Fruit fly (Drosophila melanogaster) whole organism, embryonic: ENCODE data around the gene CG12182.

Experiments
- Bdp1 ChIP-seq: fragments of 200-800 bp; sonication (Bioruptor generic); optimal IDR thresholded peaks from 3 replicates; lab custom pipeline; 2016; ENCODE audit warnings: missing biosample characterization, missing genetic modification characterization
- CG10267 ChIP-seq: fragments of 200-800 bp; sonication (Bioruptor generic); optimal IDR thresholded peaks from 2 replicates; lab custom pipeline; 2018; ENCODE audit warnings: missing biosample characterization, mild to moderate bottlenecking, missing genetic modification characterization, moderate library complexity
- CG10321 ChIP-seq: fragments of 200-800 bp; sonication (Bioruptor generic); IDR thresholded peaks from 2 replicates; pipeline ENCODE4 v1.3.6; 2022; ENCODE audit warnings: missing biosample characterization, missing genetic modification characterization
- CG10959 ChIP-seq: fragments of 200-800 bp; sonication (Bioruptor generic); IDR thresholded peaks from 2 replicates; pipeline ENCODE4 v1.3.6; 2022; ENCODE audit warnings: missing biosample characterization, missing genetic modification characterization
- CG12219 ChIP-seq: fragments of 200-800 bp; sonication (Bioruptor generic); optimal IDR thresholded peaks from 3 replicates; lab custom pipeline; 2018; ENCODE audit warnings: missing biosample characterization, mild to moderate bottlenecking, missing genetic modification characterization
- CG12744 ChIP-seq: fragments of 200-800 bp; sonication (Bioruptor generic); optimal IDR thresholded peaks from 2 replicates; lab custom pipeline; 2016; ENCODE audit warnings: missing biosample characterization, missing genetic modification characterization
- CG13123 ChIP-seq: fragments of 200-800 bp; sonication (Bioruptor generic); optimal IDR thresholded peaks from 2 replicates; lab custom pipeline; 2016; ENCODE audit warnings: missing biosample characterization, missing genetic modification characterization
- CG15601 ChIP-seq: fragments of 200-800 bp; sonication (Bioruptor generic); optimal IDR thresholded peaks from 3 replicates; lab custom pipeline; 2019; ENCODE audit warnings: missing biosample characterization, mild to moderate bottlenecking, missing genetic modification characterization, moderate library complexity
- CG1603 ChIP-seq: fragments of 200-800 bp; sonication (Bioruptor generic); optimal IDR thresholded peaks from 2 replicates; lab custom pipeline; 2019; ENCODE audit warnings: missing biosample characterization, mild to moderate bottlenecking, missing genetic modification characterization, moderate library complexity
- CG16779 ChIP-seq: fragments of 200-800 bp; sonication (Bioruptor generic); IDR thresholded peaks from 2 replicates; pipeline ENCODE4 v1.3.6; 2022; ENCODE audit warnings: missing biosample characterization, missing genetic modification characterization
- CG17359 ChIP-seq: fragments of 200-800 bp; sonication (Bioruptor generic); optimal IDR thresholded peaks from 3 replicates; lab custom pipeline; 2018; ENCODE audit warnings: missing biosample characterization, mild to moderate bottlenecking, missing genetic modification characterization, moderate library complexity
- CG18011 ChIP-seq: fragments of 200-800 bp; sonication (Bioruptor generic); optimal IDR thresholded peaks from 2 replicates; lab custom pipeline; 2017; ENCODE audit warnings: missing biosample characterization, missing genetic modification characterization, mild to moderate bottlenecking, moderate library complexity, missing genotype
- CG18599 ChIP-seq: fragments of 200-800 bp; sonication (Bioruptor generic); optimal IDR thresholded peaks from 3 replicates; lab custom pipeline; 2017; ENCODE audit warnings: missing biosample characterization, missing genetic modification characterization, mild to moderate bottlenecking, moderate library complexity, missing genetic modification reagents
- CG2199 ChIP-seq: fragments of 200-800 bp; sonication (Bioruptor generic); IDR thresholded peaks from 3 replicates; pipeline ENCODE4 v1.3.6; 2022; ENCODE audit warnings: missing biosample characterization, missing genetic modification characterization
- CG31365 ChIP-seq: fragments of 200-800 bp; sonication (Bioruptor generic); optimal IDR thresholded peaks from 2 replicates; lab custom pipeline; 2018; ENCODE audit warnings: missing biosample characterization, mild to moderate bottlenecking, missing genetic modification characterization
- CG5953 ChIP-seq: fragments of 200-800 bp; sonication (Bioruptor generic); IDR thresholded peaks from 2 replicates; pipeline ENCODE4 v1.3.6; 2022; ENCODE audit warnings: missing biosample characterization, missing genetic modification characterization
- CG7839 ChIP-seq: fragments of 200-800 bp; sonication (Bioruptor generic); optimal IDR thresholded peaks from 3 replicates; lab custom pipeline; 2018; ENCODE audit warnings: missing biosample characterization, mild to moderate bottlenecking, missing genetic modification characterization, moderate library complexity
- CG7928 ChIP-seq: fragments of 200-800 bp; sonication (Bioruptor generic); optimal IDR thresholded peaks from 2 replicates; lab custom pipeline; 2017; ENCODE audit warnings: missing biosample characterization, mild to moderate bottlenecking, missing genetic modification characterization
- CG8089 ChIP-seq: fragments of 200-800 bp; sonication (Bioruptor generic); optimal IDR thresholded peaks from 3 replicates; lab custom pipeline; 2016; ENCODE audit warnings: missing biosample characterization, missing genetic modification characterization
- CG8944 ChIP-seq: fragments of 200-800 bp; sonication (Bioruptor generic); optimal IDR thresholded peaks from 3 replicates; lab custom pipeline; 2016; ENCODE audit warnings: missing biosample characterization, missing genetic modification characterization
- Dbx ChIP-seq: fragments of 200-800 bp; sonication (Bioruptor generic); IDR thresholded peaks from 3 replicates; pipeline ENCODE4 v1.3.6; 2022; ENCODE audit warnings: missing biosample characterization, missing genetic modification characterization
- Dek ChIP-seq: fragments of 200-800 bp; sonication (Bioruptor generic); optimal IDR thresholded peaks from 3 replicates; lab custom pipeline; 2019; ENCODE audit warnings: missing biosample characterization, mild to moderate bottlenecking, missing genetic modification characterization, moderate library complexity
- Doc2 ChIP-seq: fragments of 200-800 bp; sonication (Bioruptor generic); IDR thresholded peaks from 2 replicates; pipeline ENCODE4 v1.3.6; 2022; ENCODE audit warnings: missing biosample characterization, missing genetic modification characterization
- HmgZ ChIP-seq: fragments of 200-800 bp; sonication (Bioruptor generic); optimal IDR thresholded peaks from 2 replicates; lab custom pipeline; 2018; ENCODE audit warnings: missing biosample characterization, mild to moderate bottlenecking, missing genetic modification characterization
- MBD-R2 ChIP-seq: fragments of 200-800 bp; sonication (Bioruptor generic); IDR thresholded peaks from 2 replicates; pipeline ENCODE4 v1.3.6; 2022; ENCODE audit warnings: missing biosample characterization, missing genetic modification characterization
- Opbp ChIP-seq: fragments of 200-800 bp; sonication (Bioruptor generic); IDR thresholded peaks from 3 replicates; pipeline ENCODE4 v1.3.6; 2022; ENCODE audit warnings: missing biosample characterization, missing genetic modification characterization; ENCODE audit not compliant: partially characterized antibody
- Rfx ChIP-seq: fragments of 200-800 bp; sonication (Bioruptor generic); IDR thresholded peaks from 2 replicates; pipeline ENCODE4 v1.3.6; 2022; ENCODE audit warnings: missing biosample characterization, missing genetic modification characterization
- Side ChIP-seq: fragments of 200-800 bp; sonication (Bioruptor generic); optimal IDR thresholded peaks from 2 replicates; lab custom pipeline; 2016; ENCODE audit warnings: missing biosample characterization, missing genetic modification characterization
- Trl ChIP-seq, 3 experiments: fragments of >200 bp in 2 of 3; fragments of 200-800 bp in 1 of 3; sonication (Bioruptor generic) in 1 of 3; optimal IDR thresholded peaks; 2 replicates in 1 of 3; 3 replicates in 2 of 3; lab custom pipeline; 2016 to 2017; ENCODE audit warnings: missing biosample characterization in 1 of 3, missing genetic modification characterization in 1 of 3
- Xbp1 ChIP-seq: fragments of 200-800 bp; sonication (Bioruptor generic); optimal IDR thresholded peaks from 3 replicates; lab custom pipeline; 2016; ENCODE audit warnings: missing biosample characterization, mild to moderate bottlenecking, missing genetic modification characterization
- ac ChIP-seq: fragments of 200-800 bp; sonication (Bioruptor generic); optimal IDR thresholded peaks from 3 replicates; lab custom pipeline; 2017; ENCODE audit warnings: missing biosample characterization, mild to moderate bottlenecking, missing genetic modification characterization
- ash1 ChIP-seq: fragments of 200-800 bp; sonication (Bioruptor generic); optimal IDR thresholded peaks from 2 replicates; lab custom pipeline; 2018; ENCODE audit warnings: missing biosample characterization, mild to moderate bottlenecking, missing genetic modification characterization
- bcd ChIP-seq: fragments of 200-800 bp; sonication (Bioruptor generic); optimal IDR thresholded peaks from 2 replicates; lab custom pipeline; 2017; ENCODE audit warnings: missing biosample characterization, mild to moderate bottlenecking, missing genetic modification characterization
- bigmax ChIP-seq: fragments of 200-800 bp; sonication (Bioruptor generic); optimal IDR thresholded peaks from 2 replicates; lab custom pipeline; 2018; ENCODE audit warnings: missing biosample characterization, mild to moderate bottlenecking, missing genetic modification characterization
- btn ChIP-seq: fragments of 200-800 bp; sonication (Bioruptor generic); optimal IDR thresholded peaks from 2 replicates; lab custom pipeline; 2016; ENCODE audit warnings: missing biosample characterization, missing genetic modification characterization
- dpn ChIP-seq, 2 experiments: fragments of 200-800 bp; sonication (Bioruptor generic); optimal IDR thresholded peaks; 3 replicates each; lab custom pipeline; 2016; ENCODE audit warnings: missing biosample characterization in 2 of 2, missing genetic modification characterization in 2 of 2
- dysf ChIP-seq: fragments of 200-800 bp; sonication (Bioruptor generic); IDR thresholded peaks from 3 replicates; pipeline ENCODE4 v1.3.6; 2022; ENCODE audit warnings: missing biosample characterization, missing genetic modification characterization
- gce ChIP-seq: fragments of 200-800 bp; sonication (Bioruptor generic); IDR thresholded peaks from 3 replicates; pipeline ENCODE4 v1.3.6; 2022; ENCODE audit warnings: missing biosample characterization, missing genetic modification characterization
- gcm ChIP-seq: fragments of 200-800 bp; sonication (Bioruptor generic); optimal IDR thresholded peaks from 2 replicates; lab custom pipeline; 2019; ENCODE audit warnings: missing biosample characterization, mild to moderate bottlenecking, missing genetic modification characterization, moderate library complexity
- gro ChIP-seq: fragments of 200-800 bp; sonication (Bioruptor generic); optimal IDR thresholded peaks from 2 replicates; lab custom pipeline; 2016; ENCODE audit warnings: missing biosample characterization, missing genetic modification characterization
- jigr1 ChIP-seq: fragments of 200-800 bp; sonication (Bioruptor generic); IDR thresholded peaks from 3 replicates; pipeline ENCODE4 v1.3.6; 2022; ENCODE audit warnings: missing biosample characterization, missing genetic modification characterization
- luna ChIP-seq: fragments of 200-800 bp; sonication (Bioruptor generic); optimal IDR thresholded peaks from 2 replicates; lab custom pipeline; 2016; ENCODE audit warnings: missing biosample characterization, missing genetic modification characterization
- pita ChIP-seq: fragments of 200-800 bp; sonication (Bioruptor generic); optimal IDR thresholded peaks from 2 replicates; lab custom pipeline; 2017; ENCODE audit warnings: missing biosample characterization, mild to moderate bottlenecking, missing genetic modification characterization
- sd ChIP-seq: fragments of 200-800 bp; sonication (Bioruptor generic); optimal IDR thresholded peaks from 3 replicates; lab custom pipeline; 2018; ENCODE audit warnings: missing biosample characterization, mild to moderate bottlenecking, missing genetic modification characterization, moderate library complexity
- sens-2 ChIP-seq: fragments of 200-800 bp; sonication (Bioruptor generic); IDR thresholded peaks from 2 replicates; pipeline ENCODE4 v1.3.6; 2022; ENCODE audit warnings: missing biosample characterization, missing genetic modification characterization
- stc ChIP-seq: fragments of 200-800 bp; sonication (Bioruptor generic); IDR thresholded peaks from 2 replicates; pipeline ENCODE4 v1.3.6; 2022; ENCODE audit warnings: missing biosample characterization, missing genetic modification characterization
- trem ChIP-seq: fragments of 200-800 bp; optimal IDR thresholded peaks from 3 replicates; lab custom pipeline; 2019; ENCODE audit warnings: missing biosample characterization, mild to moderate bottlenecking, missing genetic modification characterization, moderate library complexity
- twi ChIP-seq: fragments of 200-800 bp; optimal IDR thresholded peaks from 2 replicates; lab custom pipeline; 2019; ENCODE audit warnings: missing biosample characterization, mild to moderate bottlenecking, missing genetic modification characterization, moderate library complexity

Gene CG12182

dm6 chr3L:2634929-2635799 is 35.8 kb upstream of the CG12182 start (continued):
- peak; percentile 89 for TF ChIP-seq CG18599 (GFP tag; lab: Kevin White, UChicago)
- TF ChIP-seq CG10959 (GFP tag; lab: Robert Waterston, UW), result 0 out of 2 replicates have a peak, but pooled peaks have one; percentile 14
- peak; percentile 62 for TF ChIP-seq bigmax (GFP tag; lab: Kevin White, UChicago)
- peak; percentile 79 for TF ChIP-seq CG8089 (GFP tag; lab: Kevin White, UChicago)
- TF ChIP-seq CG12219 (GFP tag; lab: Kevin White, UChicago), result peak; percentile 84
- peak; percentile 65; the same call in 1 of the 3 replicates for TF ChIP-seq CG2199
- TF ChIP-seq CG13123, result peak; percentile 26
- peak; percentile 81 for TF ChIP-seq gcm (GFP tag; lab: Kevin White, UChicago)
- peak; percentile 60 for TF ChIP-seq CG12744 (GFP tag; lab: Kevin White, UChicago)
- peak; percentile 73 for TF ChIP-seq CG15601
- peak; percentile 62 for TF ChIP-seq luna (GFP tag; lab: Kevin White, UChicago)
- peak; percentile 81 for TF ChIP-seq twi (tag; lab: Kevin White, UChicago)
- peak; percentile 81 for TF ChIP-seq CG10267
- TF ChIP-seq dysf, result peak; percentile 79; the same call in 2 of the 3 replicates
- TF ChIP-seq Bdp1, result peak; percentile 61
- TF ChIP-seq sd (tag; lab: Kevin White, UChicago), result peak; percentile 39
- peak; percentile 57 for TF ChIP-seq CG7928 (GFP tag; lab: Kevin White, UChicago)
- TF ChIP-seq ac, result peak; percentile 86
- TF ChIP-seq pita, result no peak
- peak; percentile 71 for TF ChIP-seq btn
- peak; percentile 88 for TF ChIP-seq CG1603 (tag; lab: Kevin White, UChicago)
- TF ChIP-seq bcd (GFP tag; lab: Kevin White, UChicago), result peak; percentile 87
- peak; percentile 74 for TF ChIP-seq CG17359 (tag; lab: Kevin White, UChicago)
- peak; percentile 84 for TF ChIP-seq sens-2 (GFP tag; lab: Robert Waterston, UW)
- peak; percentile 63; the same call in 1 of the 2 replicates for TF ChIP-seq CG5953 (GFP tag; lab: Robert Waterston, UW)
- TF ChIP-seq Dbx (GFP tag; lab: Robert Waterston, UW), result peak; percentile 84
- TF ChIP-seq Doc2 (GFP tag; lab: Robert Waterston, UW), result no peak
- TF ChIP-seq Dek (tag; lab: Kevin White, UChicago), result no peak
- peak; percentile 82; the same call in 2 of the 3 replicates for TF ChIP-seq gce (GFP tag; lab: Robert Waterston, UW)
- TF ChIP-seq Trl (optimal IDR thresholded peaks at IDR 0.05; lab: Kevin White, UChicago), result peak in 1 of 2 experiments; percentile 32
- peak; percentile 91 for TF ChIP-seq Trl (GFP tag; optimal IDR thresholded peaks at IDR 0.05; lab: Kevin White, UChicago)
- TF ChIP-seq jigr1 (GFP tag; lab: Robert Waterston, UW), result no peak
- TF ChIP-seq stc, result peak; percentile 77
- TF ChIP-seq CG16779 (GFP tag; lab: Robert Waterston, UW), result peak; percentile 74
- peak; percentile 75 for TF ChIP-seq HmgZ (tag; lab: Kevin White, UChicago)
- TF ChIP-seq CG31365 (tag; lab: Kevin White, UChicago), result peak; percentile 74
- TF ChIP-seq gro (GFP tag; lab: Kevin White, UChicago), result peak; percentile 73
- peak; percentile 83 for TF ChIP-seq Side (GFP tag; lab: Kevin White, UChicago)
- peak; percentile 35 to 84 for TF ChIP-seq dpn (GFP tag; optimal IDR thresholded peaks at IDR 0.05; lab: Kevin White, UChicago)
- TF ChIP-seq CG10321, result peak; percentile 72
- TF ChIP-seq CG18011 (GFP tag; lab: Kevin White, UChicago), result peak; percentile 63
- TF ChIP-seq Rfx (GFP tag; lab: Robert Waterston, UW), result peak; percentile 88
- peak; percentile 70 for TF ChIP-seq CG7839 (tag; lab: Kevin White, UChicago)
- TF ChIP-seq Xbp1, result peak; percentile 63
- TF ChIP-seq Opbp (GFP tag; lab: Robert Waterston, UW), result peak; percentile 82
- TF ChIP-seq trem (tag; lab: Kevin White, UChicago), result peak; percentile 77
- TF ChIP-seq MBD-R2 (GFP tag; lab: Robert Waterston, UW), result peak; percentile 67
- TF ChIP-seq CG8944, result peak; percentile 10
- peak; percentile 90 for TF ChIP-seq ash1 (GFP tag; lab: Kevin White, UChicago)
